Fruit fly (Drosophila melanogaster): ENCODE measurements around the gene Cyp4d2.

dm6 chrX:2147475-2147874, 28.3 kb upstream of the Cyp4d2 start:
- no peak for TF ChIP-seq fd96Ca (GFP tag; IDR thresholded peaks at IDR 0.05)
- no peak for TF ChIP-seq CG9948 (tag; optimal IDR thresholded peaks at IDR 0.05)
- no peak for TF ChIP-seq EcR (GFP tag; optimal IDR thresholded peaks at IDR 0.05)
- TF ChIP-seq rn (GFP tag; IDR thresholded peaks at IDR 0.05), result no peak
- TF ChIP-seq CG15710 (tag; optimal IDR thresholded peaks at IDR 0.05), result no peak
- TF ChIP-seq Snoo (tag; optimal IDR thresholded peaks at IDR 0.05), result no peak
- no peak for TF ChIP-seq CG14655 (GFP tag; optimal IDR thresholded peaks at IDR 0.05)
- no peak for TF ChIP-seq Ets98B (GFP tag; IDR thresholded peaks at IDR 0.05)
- TF ChIP-seq CG13204 (GFP tag; optimal IDR thresholded peaks at IDR 0.05), result no peak
- TF ChIP-seq CG34367 (tag; optimal IDR thresholded peaks at IDR 0.05), result no peak
- TF ChIP-seq Pif1A (GFP tag; optimal IDR thresholded peaks at IDR 0.05), result no peak
- TF ChIP-seq Pif1B (GFP tag; optimal IDR thresholded peaks at IDR 0.05), result no peak
